Fruit fly (Drosophila melanogaster): ENCODE data around the gene Dnaaf5.

Gene Dnaaf5

DNA sequence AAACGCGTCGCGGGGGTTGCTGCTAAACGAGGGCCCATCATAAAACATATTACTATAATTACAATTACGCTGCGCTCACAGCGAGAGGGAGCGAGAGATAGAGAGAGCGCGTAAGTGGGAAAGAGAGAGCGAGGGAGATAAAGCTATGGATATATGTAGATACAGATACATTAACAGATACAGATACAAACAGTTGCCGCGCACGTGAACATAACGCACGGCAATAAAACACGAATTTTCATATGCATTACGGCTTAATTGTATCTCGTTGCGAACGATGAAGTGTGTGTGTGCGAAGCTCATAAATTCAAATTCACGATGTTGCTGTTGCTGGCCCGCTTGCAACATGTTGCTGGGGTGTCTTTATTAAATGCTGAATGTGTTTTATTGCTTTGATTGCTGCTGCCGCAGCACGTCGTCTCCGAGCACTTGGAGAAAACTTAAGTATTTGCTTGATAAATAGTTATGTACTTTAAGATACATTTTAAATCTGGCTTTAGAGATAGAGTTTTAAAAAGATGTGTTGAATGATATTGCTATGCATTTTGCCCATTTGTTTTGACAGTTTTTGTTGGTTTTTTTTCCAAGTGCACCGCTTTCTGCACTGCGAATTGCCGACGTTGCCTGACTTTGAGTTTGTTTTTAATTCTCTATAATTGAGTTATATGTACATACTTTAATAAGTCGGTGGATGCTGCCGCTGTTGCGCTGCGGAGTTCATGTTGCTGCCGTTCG lies 8.8 kb upstream of the Dnaaf5 start (continued):
- TF ChIP-seq CG8359 (GFP tag; optimal IDR thresholded peaks at IDR 0.05; ENCODE audit: borderline replicate concordance) (no peak), CG10565 (GFP tag; optimal IDR thresholded peaks at IDR 0.05) (peak; percentile 49), emc (GFP tag; optimal IDR thresholded peaks at IDR 0.05) (peak; percentile 19), CG17612 (GFP tag; IDR thresholded peaks at IDR 0.05) (peak; percentile 57; the same call in 1 of the 2 replicates), ems (GFP tag; optimal IDR thresholded peaks at IDR 0.05) (peak; percentile 81), exex (tag; optimal IDR thresholded peaks at IDR 0.05) (peak; percentile 33), ab (GFP tag; optimal IDR thresholded peaks at IDR 0.05) (no peak), Rx (GFP tag; IDR thresholded peaks at IDR 0.05) (peak; percentile 82), CG34376 (GFP tag; optimal IDR thresholded peaks at IDR 0.05) (no peak), CG14710 (tag; optimal IDR thresholded peaks at IDR 0.05) (peak; percentile 35), corto (GFP tag; optimal IDR thresholded peaks at IDR 0.05) (peak; percentile 78), Elba2 (GFP tag; optimal IDR thresholded peaks at IDR 0.05) (no peak), sqz (GFP tag; optimal IDR thresholded peaks at IDR 0.05) (peak; percentile 7), Doc3 (GFP tag; IDR thresholded peaks at IDR 0.05; ENCODE audit: partially characterized antibody) (no peak), CG10274 (GFP tag; optimal IDR thresholded peaks at IDR 0.05) (no peak), amos (GFP tag; IDR thresholded peaks at IDR 0.05; ENCODE audit: partially characterized antibody) (no peak), disco-r (GFP tag; optimal IDR thresholded peaks at IDR 0.05) (peak; percentile 27), Dp (GFP tag; optimal IDR thresholded peaks at IDR 0.05) (no peak), Vsx1 (GFP tag; optimal IDR thresholded peaks at IDR 0.05) (peak; percentile 11), Sry-β (GFP tag; optimal IDR thresholded peaks at IDR 0.05) (no peak), Usf (GFP tag; optimal IDR thresholded peaks at IDR 0.05) (peak; percentile 11), Meics (GFP tag; optimal IDR thresholded peaks at IDR 0.05) (peak; percentile 72), ap (GFP tag; IDR thresholded peaks at IDR 0.05) (peak; percentile 79), Nf-YC (tag; optimal IDR thresholded peaks at IDR 0.05) (no peak), HmgD (GFP tag; optimal IDR thresholded peaks at IDR 0.05) (no peak), bigmax (GFP tag; optimal IDR thresholded peaks at IDR 0.05) (no peak), D19B (GFP tag; optimal IDR thresholded peaks at IDR 0.05) (peak; percentile 13), mld (GFP tag; IDR thresholded peaks at IDR 0.05; ENCODE audit: partially characterized antibody) (no peak), CG17361 (GFP tag; IDR thresholded peaks at IDR 0.05) (peak; percentile 74), CG13123 (GFP tag; optimal IDR thresholded peaks at IDR 0.05) (peak; percentile 67), CG12104 (GFP tag; optimal IDR thresholded peaks at IDR 0.05) (peak; percentile 51), CG9932 (GFP tag; IDR thresholded peaks at IDR 0.05) (peak; percentile 72), Oaz (GFP tag; IDR thresholded peaks at IDR 0.05) (peak; percentile 70), kni (GFP tag; optimal IDR thresholded peaks at IDR 0.05) (peak; percentile 49), CG6683 (GFP tag; optimal IDR thresholded peaks at IDR 0.05) (peak; percentile 31), CG15073 (GFP tag; optimal IDR thresholded peaks at IDR 0.05) (no peak), Side (GFP tag; optimal IDR thresholded peaks at IDR 0.05) (peak; percentile 53), CG7271 (tag; optimal IDR thresholded peaks at IDR 0.05) (no peak), odd (GFP tag; optimal IDR thresholded peaks at IDR 0.05) (peak; percentile 45), CG11456 (GFP tag; IDR thresholded peaks at IDR 0.05) (peak; percentile 79), CG32772 (GFP tag; IDR thresholded peaks at IDR 0.05) (peak; percentile 75), BEAF-32 (GFP tag; optimal IDR thresholded peaks at IDR 0.05) (no peak), CG10321 (GFP tag; IDR thresholded peaks at IDR 0.05) (0 out of 2 replicates have a peak, but pooled peaks have one; percentile 30), ind (GFP tag; optimal IDR thresholded peaks at IDR 0.05) (peak; percentile 79), zen2 (GFP tag; IDR thresholded peaks at IDR 0.05; ENCODE audit: partially characterized antibody) (no peak), tx (GFP tag; optimal IDR thresholded peaks at IDR 0.05) (peak; percentile 68), CG6689 (GFP tag; IDR thresholded peaks at IDR 0.05) (peak; percentile 86), onecut (GFP tag; IDR thresholded peaks at IDR 0.05) (no peak; the same call in none of the 2 replicates), CG14441 (GFP tag; IDR thresholded peaks at IDR 0.05) (peak; percentile 86)
